Worm (Caenorhabditis elegans) whole organism, L4 larva: ENCODE results near the gene str-176.

Source experiments
- F37D6.2 ChIP-seq: sonication (generic microtip); optimal IDR thresholded peaks from 2 replicates; lab custom pipeline; 2016; ENCODE audit warnings: mild to moderate bottlenecking, missing genetic modification characterization, missing compliant biosample characterization
- Y48G9A.11 ChIP-seq: fragments of 200-800 bp; sonication (Bioruptor generic); IDR thresholded peaks from 2 replicates; pipeline ENCODE4 v1.3.6; 2022; ENCODE audit warnings: missing genetic modification reagents, missing genetic modification characterization, missing compliant biosample characterization
- ZK337.2 ChIP-seq: fragments of 200-800 bp; sonication (Bioruptor generic); IDR thresholded peaks from 2 replicates; pipeline ENCODE4 v1.3.6; 2022; ENCODE audit warnings: missing genetic modification reagents, missing genetic modification characterization, missing compliant biosample characterization
- aha-1 ChIP-seq: fragments of 150-350 bp; peaks from one replicate; lab custom pipeline; 2014; ENCODE audit warnings: missing biosample characterization, missing genetic modification characterization
- aly-2 ChIP-seq: sonication (generic microtip); optimal IDR thresholded peaks from 2 replicates; lab custom pipeline; 2018; ENCODE audit warnings: missing biosample characterization, missing genetic modification characterization
- ceh-20 ChIP-seq: fragments of 200-800 bp; sonication (Bioruptor generic); IDR thresholded peaks from 2 replicates; pipeline ENCODE4 v1.3.6; 2022; ENCODE audit warnings: missing genetic modification reagents, missing genetic modification characterization, missing compliant biosample characterization
- ceh-44 ChIP-seq: fragments of 200-800 bp; sonication (Bioruptor generic); IDR thresholded peaks from 2 replicates; pipeline ENCODE4 v1.3.6; 2022; ENCODE audit warnings: missing genetic modification reagents, missing genetic modification characterization, missing compliant biosample characterization
- daf-16 ChIP-seq, 3 experiments: sonication (generic microtip); optimal IDR thresholded peaks; 2 replicates each; lab custom pipeline; 2016 to 2017; ENCODE audit warnings: missing genetic modification characterization in 3 of 3, missing genetic modification reagents in 3 of 3, mild to moderate bottlenecking in 2 of 3, missing compliant biosample characterization in 2 of 3, missing biosample characterization in 1 of 3, moderate library complexity in 1 of 3
- daf-19 ChIP-seq: fragments of 200-800 bp; sonication (Bioruptor generic); conservative IDR thresholded peaks from 2 replicates; pipeline ENCODE4 v1.3.6; 2022; ENCODE audit warnings: missing genetic modification characterization, missing compliant biosample characterization
- daf-8 ChIP-seq: fragments of 200-800 bp; sonication (Bioruptor generic); IDR thresholded peaks from 2 replicates; pipeline ENCODE4 v1.3.6; 2022; ENCODE audit warnings: missing genetic modification characterization, missing compliant biosample characterization
- dmd-6 ChIP-seq: fragments of 200-800 bp; sonication (Bioruptor generic); IDR thresholded peaks from 2 replicates; pipeline ENCODE4 v1.3.6; 2022; ENCODE audit warnings: missing genetic modification reagents, missing genetic modification characterization, missing compliant biosample characterization
- dmd-8 ChIP-seq: fragments of 200-800 bp; sonication (Bioruptor generic); IDR thresholded peaks from 2 replicates; pipeline ENCODE4 v1.3.6; 2022; ENCODE audit warnings: missing genetic modification characterization, missing compliant biosample characterization
- dpl-1 ChIP-seq: fragments of 150-350 bp; optimal IDR thresholded peaks from 2 replicates; lab custom pipeline; 2014; ENCODE audit warnings: missing biosample characterization, missing genetic modification reagents, missing genetic modification characterization
- fos-1 ChIP-seq: fragments of 150-350 bp; optimal IDR thresholded peaks from 2 replicates; lab custom pipeline; 2014; ENCODE audit warnings: missing biosample characterization, missing genetic modification characterization
- gei-8 ChIP-seq: fragments of 200-800 bp; sonication (Bioruptor generic); optimal IDR thresholded peaks from 2 replicates; lab custom pipeline; 2018; ENCODE audit warnings: mild to moderate bottlenecking, missing genetic modification characterization, missing compliant biosample characterization
- hlh-11 ChIP-seq: fragments of 200-800 bp; sonication (Bioruptor generic); optimal IDR thresholded peaks from 2 replicates; lab custom pipeline; 2018; ENCODE audit warnings: mild to moderate bottlenecking, missing genetic modification characterization, missing compliant biosample characterization
- hlh-30 ChIP-seq: sonication (generic microtip); optimal IDR thresholded peaks from 2 replicates; lab custom pipeline; 2017; ENCODE audit warnings: antibody characterized with exemption, mild to moderate bottlenecking, missing genetic modification characterization, missing compliant biosample characterization; ENCODE audit not compliant: insufficient read depth
- lim-7 ChIP-seq: fragments of 200-800 bp; sonication (Bioruptor generic); IDR thresholded peaks from 2 replicates; pipeline ENCODE4 v1.3.6; 2022; ENCODE audit warnings: missing genetic modification characterization, missing compliant biosample characterization
- lin-15B ChIP-seq: fragments of 150-350 bp; sonication (generic microtip); optimal IDR thresholded peaks from 3 replicates; lab custom pipeline; 2014; ENCODE audit warnings: missing biosample characterization, missing genetic modification characterization
- lin-29 ChIP-seq: fragments of 200-800 bp; sonication (Bioruptor generic); IDR thresholded peaks from 2 replicates; pipeline ENCODE4 v1.3.6; 2022; ENCODE audit warnings: missing genetic modification reagents, missing genetic modification characterization, missing compliant biosample characterization
- lir-3 ChIP-seq: sonication (generic microtip); optimal IDR thresholded peaks from 2 replicates; lab custom pipeline; 2016; ENCODE audit warnings: mild to moderate bottlenecking, missing genetic modification characterization, missing compliant biosample characterization
- mdl-1 ChIP-seq, 2 experiments: fragments of 150-350 bp in 1 of 2; sonication (generic microtip) in 1 of 2; optimal IDR thresholded peaks; 2 replicates each; lab custom pipeline; 2014 to 2017; ENCODE audit warnings: missing biosample characterization in 2 of 2, missing genetic modification characterization in 2 of 2
- mxl-2 ChIP-seq: fragments of 200-800 bp; sonication (Bioruptor generic); conservative IDR thresholded peaks from 2 replicates; pipeline ENCODE4 v1.3.6; 2022; ENCODE audit warnings: missing genetic modification reagents, missing genetic modification characterization, missing compliant biosample characterization
- nhr-10 ChIP-seq: fragments of 150-350 bp; optimal IDR thresholded peaks from 2 replicates; lab custom pipeline; 2014; ENCODE audit warnings: missing biosample characterization, missing genetic modification characterization
- nhr-11 ChIP-seq: fragments of 150-350 bp; optimal IDR thresholded peaks from 2 replicates; lab custom pipeline; 2014; ENCODE audit warnings: missing biosample characterization, missing genetic modification characterization
- nhr-237 ChIP-seq: sonication (generic microtip); optimal IDR thresholded peaks from 2 replicates; lab custom pipeline; 2017; ENCODE audit warnings: missing biosample characterization, missing genetic modification characterization
- nhr-28 ChIP-seq: fragments of 150-350 bp; optimal IDR thresholded peaks from 2 replicates; lab custom pipeline; 2014; ENCODE audit warnings: missing biosample characterization, missing genetic modification characterization
- nhr-42 ChIP-seq: fragments of 200-800 bp; sonication (Bioruptor generic); IDR thresholded peaks from 2 replicates; pipeline ENCODE4 v1.3.6; 2022; ENCODE audit warnings: missing genetic modification characterization, missing compliant biosample characterization
- nhr-6 ChIP-seq: fragments of 150-350 bp; optimal IDR thresholded peaks from 2 replicates; lab custom pipeline; 2014; ENCODE audit warnings: missing biosample characterization, missing genetic modification characterization
- php-3 ChIP-seq: fragments of 200-800 bp; sonication (Bioruptor generic); IDR thresholded peaks from 2 replicates; pipeline ENCODE4 v1.3.6; 2022; ENCODE audit warnings: missing genetic modification reagents, missing genetic modification characterization, missing compliant biosample characterization
- pqm-1 ChIP-seq: sonication (generic microtip); optimal IDR thresholded peaks from 2 replicates; lab custom pipeline; 2017; ENCODE audit warnings: missing biosample characterization, missing genetic modification characterization
- saeg-2 ChIP-seq: fragments of 200-800 bp; sonication (Bioruptor generic); IDR thresholded peaks from 2 replicates; pipeline ENCODE4 v1.3.6; 2022; ENCODE audit warnings: missing genetic modification reagents, missing genetic modification characterization, missing compliant biosample characterization
- skn-1 ChIP-seq: fragments of 150-350 bp; optimal IDR thresholded peaks from 2 replicates; lab custom pipeline; 2014; ENCODE audit warnings: missing biosample characterization, missing genetic modification characterization
- snpc-1.2 ChIP-seq: fragments of 200-800 bp; sonication (Bioruptor generic); IDR thresholded peaks from 2 replicates; pipeline ENCODE4 v1.3.6; 2022; ENCODE audit warnings: missing genetic modification reagents, missing genetic modification characterization, missing compliant biosample characterization
- spr-1 ChIP-seq: sonication (generic microtip); optimal IDR thresholded peaks from 2 replicates; lab custom pipeline; 2016; ENCODE audit warnings: mild to moderate bottlenecking, missing genetic modification characterization, missing compliant biosample characterization
- unc-62 ChIP-seq, 3 experiments: fragments of 150-350 bp in 1 of 3; sonication (generic microtip); optimal IDR thresholded peaks in 2 of 3; peaks in 1 of 3; 1 replicate in 1 of 3; 2 replicates in 2 of 3; lab custom pipeline; 2014 to 2017; ENCODE audit warnings: missing biosample characterization in 3 of 3, missing genetic modification characterization in 3 of 3, missing genetic modification reagents in 3 of 3, missing genotype in 1 of 3
- vab-7 ChIP-seq: fragments of 200-800 bp; sonication (Bioruptor generic); IDR thresholded peaks from 2 replicates; pipeline ENCODE4 v1.3.6; 2022; ENCODE audit warnings: missing genetic modification reagents, missing genetic modification characterization, missing compliant biosample characterization
- ztf-7 ChIP-seq: fragments of 150-350 bp; optimal IDR thresholded peaks from 2 replicates; lab custom pipeline; 2014; ENCODE audit warnings: missing biosample characterization, missing genetic modification characterization

str-176 gene

ce11 chrIV:8463069-8463468 is 547 bp downstream of the str-176 start:
- TF ChIP-seq dmd-6 (0 out of 2 replicates have a peak, but pooled peaks have one; percentile 9), ztf-7 (tag; lab: Kevin White, UChicago) (no peak), hlh-30 (peak; percentile 58), vab-7 (GFP tag; lab: Robert Waterston, UW) (no peak), nhr-6 (tag; lab: Kevin White, UChicago) (no peak), nhr-28 (tag; lab: Kevin White, UChicago) (peak; percentile 68), aha-1 (tag; lab: Kevin White, UChicago) (peak; percentile 39), snpc-1.2 (GFP tag; lab: Robert Waterston, UW) (no peak), mdl-1 (tag; optimal IDR thresholded peaks at IDR 0.05; lab: Kevin White, UChicago) (peak in 1 of 2 experiments; percentile 84), unc-62 (GFP tag; optimal IDR thresholded peaks at IDR 0.05 in 1 of 2; lab: Kevin White, UChicago) (peak in 1 of 2 experiments; percentile 100), unc-62 (tag; optimal IDR thresholded peaks at IDR 0.05; lab: Kevin White, UChicago) (no peak), hlh-11 (tag; lab: Kevin White, UChicago) (peak; percentile 24), ceh-20 (GFP tag; lab: Robert Waterston, UW) (peak; percentile 60; the same call in 1 of the 2 replicates)

ce11 chrIV:8462376-8462775 is 1.2 kb downstream of the str-176 start:
- TF ChIP-seq ceh-44 (no peak), unc-62 (GFP tag; optimal IDR thresholded peaks at IDR 0.05 in 1 of 2; lab: Kevin White, UChicago) (peak in 1 of 2 experiments; percentile 54), unc-62 (tag; optimal IDR thresholded peaks at IDR 0.05; lab: Kevin White, UChicago) (no peak)

- no peak for TF ChIP-seq dmd-8
- peak in 1 of 2 experiments; percentile 96 for TF ChIP-seq unc-62 (GFP tag; optimal IDR thresholded peaks at IDR 0.05 in 1 of 2; lab: Kevin White, UChicago)
- no peak for TF ChIP-seq unc-62 (tag; optimal IDR thresholded peaks at IDR 0.05; lab: Kevin White, UChicago)
These were observed 2.4 kb downstream of the str-176 start for ce11 chrIV:8461177-8461576.

ce11 chrIV:8460208-8460607 is 3.4 kb downstream of the str-176 start, which contains the start of gene ant-1.4:
ant-1.4 (minus strand) TSS chrIV:8460308.
- TF ChIP-seq nhr-237 (tag; lab: Kevin White, UChicago): no peak
- TF ChIP-seq aly-2: no peak
- TF ChIP-seq skn-1 (tag; lab: Kevin White, UChicago): no peak
- no peak for TF ChIP-seq nhr-11
- no peak for TF ChIP-seq F37D6.2 (tag; lab: Kevin White, UChicago)
- no peak for TF ChIP-seq nhr-6 (tag; lab: Kevin White, UChicago)
- TF ChIP-seq Y48G9A.11 (GFP tag; lab: Robert Waterston, UW): no peak
- no peak for TF ChIP-seq dmd-6
- no peak for TF ChIP-seq php-3 (GFP tag; lab: Robert Waterston, UW)
- no peak for TF ChIP-seq lir-3

ce11 chrIV:8456899-8457298 is 6.7 kb downstream of the str-176 start, which contains the start of gene syx-4:
syx-4 (plus strand) TSS chrIV:8457280.
- TF ChIP-seq Y48G9A.11 (GFP tag; lab: Robert Waterston, UW) (peak; percentile 97), ZK337.2 (GFP tag; lab: Robert Waterston, UW) (no peak)

ce11 chrIV:8454076-8454475 is 9.5 kb downstream of the str-176 start:
- TF ChIP-seq dpl-1 (GFP tag; lab: Kevin White, UChicago) (no peak), pqm-1 (tag; lab: Kevin White, UChicago) (peak; percentile 31), php-3 (GFP tag; lab: Robert Waterston, UW) (peak; percentile 53), daf-16 (GFP tag; optimal IDR thresholded peaks at IDR 0.05; lab: Kevin White, UChicago) (no peak), daf-16 (tag; optimal IDR thresholded peaks at IDR 0.05; lab: Kevin White, UChicago) (peak; percentile 33), fos-1 (no peak), aha-1 (tag; lab: Kevin White, UChicago) (peak; percentile 32), lim-7 (GFP tag; lab: Robert Waterston, UW) (no peak)

- TF ChIP-seq daf-16 (GFP tag; optimal IDR thresholded peaks at IDR 0.05; lab: Kevin White, UChicago) (no peak), daf-16 (tag; optimal IDR thresholded peaks at IDR 0.05; lab: Kevin White, UChicago) (peak; percentile 53), gei-8 (no peak), lin-29 (GFP tag; lab: Robert Waterston, UW) (no peak), spr-1 (tag; lab: Kevin White, UChicago) (no peak), ceh-20 (GFP tag; lab: Robert Waterston, UW) (no peak), lin-15B (tag; lab: Kevin White, UChicago) (no peak), nhr-10 (tag; lab: Kevin White, UChicago) (no peak), dmd-8 (no peak), ZK337.2 (GFP tag; lab: Robert Waterston, UW) (no peak), nhr-42 (GFP tag; lab: Robert Waterston, UW) (no peak), saeg-2 (GFP tag; lab: Robert Waterston, UW) (no peak), daf-19 (GFP tag; lab: Robert Waterston, UW) (no peak), aha-1 (tag; lab: Kevin White, UChicago) (peak; percentile 74), daf-8 (GFP tag; lab: Robert Waterston, UW) (no peak), mxl-2 (GFP tag; lab: Robert Waterston, UW) (no peak), pqm-1 (tag; lab: Kevin White, UChicago) (peak; percentile 66), ceh-44 (no peak)
These were observed 10.4 kb downstream of the str-176 start for ce11 chrIV:8453178-8453577.
